Fruit fly (Drosophila melanogaster) whole organism, embryonic: ENCODE measurements around the gene CG32647.

ENCODE experiments used
- Abd-B ChIP-seq: fragments of 200-800 bp; sonication (Bioruptor generic); optimal IDR thresholded peaks from 2 replicates; lab custom pipeline; 2018; ENCODE audit warnings: missing biosample characterization, mild to moderate bottlenecking, missing genetic modification characterization, moderate library complexity
- Aef1 ChIP-seq: fragments of 200-800 bp; sonication (Bioruptor generic); IDR thresholded peaks from 3 replicates; pipeline ENCODE4 v1.3.6; 2022; ENCODE audit warnings: missing biosample characterization, missing genetic modification characterization
- C15 ChIP-seq: fragments of 200-800 bp; sonication (Bioruptor generic); IDR thresholded peaks from 3 replicates; pipeline ENCODE4 v1.3.6; 2022; ENCODE audit warnings: missing biosample characterization, missing genetic modification characterization
- CG11456 ChIP-seq: fragments of 200-800 bp; sonication (Bioruptor generic); IDR thresholded peaks from 3 replicates; pipeline ENCODE4 v1.3.6; 2022; ENCODE audit warnings: missing biosample characterization, missing genetic modification characterization
- CG11504 ChIP-seq: fragments of 200-800 bp; sonication (Bioruptor generic); optimal IDR thresholded peaks from 3 replicates; lab custom pipeline; 2019; ENCODE audit warnings: missing biosample characterization, mild to moderate bottlenecking, missing genetic modification characterization, moderate library complexity
- CG11560 ChIP-seq: fragments of 200-800 bp; sonication (Bioruptor generic); IDR thresholded peaks from 3 replicates; pipeline ENCODE4 v1.3.6; 2022; ENCODE audit warnings: missing biosample characterization, missing genetic modification characterization
- CG14667 ChIP-seq: fragments of 200-800 bp; sonication (Bioruptor generic); IDR thresholded peaks from 2 replicates; pipeline ENCODE4 v1.3.6; 2022; ENCODE audit warnings: missing biosample characterization, missing genetic modification characterization
- CG15514 ChIP-seq: fragments of 200-800 bp; sonication (Bioruptor generic); optimal IDR thresholded peaks from 3 replicates; lab custom pipeline; 2017; ENCODE audit warnings: missing biosample characterization, missing genetic modification characterization, mild to moderate bottlenecking, moderate library complexity, missing genetic modification reagents
- CG15601 ChIP-seq: fragments of 200-800 bp; sonication (Bioruptor generic); optimal IDR thresholded peaks from 3 replicates; lab custom pipeline; 2019; ENCODE audit warnings: missing biosample characterization, mild to moderate bottlenecking, missing genetic modification characterization, moderate library complexity
- CG1603 ChIP-seq: fragments of 200-800 bp; sonication (Bioruptor generic); optimal IDR thresholded peaks from 2 replicates; lab custom pipeline; 2019; ENCODE audit warnings: missing biosample characterization, mild to moderate bottlenecking, missing genetic modification characterization, moderate library complexity
- CG17359 ChIP-seq: fragments of 200-800 bp; sonication (Bioruptor generic); optimal IDR thresholded peaks from 3 replicates; lab custom pipeline; 2018; ENCODE audit warnings: missing biosample characterization, mild to moderate bottlenecking, missing genetic modification characterization, moderate library complexity
- CG31224 ChIP-seq: fragments of 200-800 bp; sonication (Bioruptor generic); IDR thresholded peaks from 2 replicates; pipeline ENCODE4 v1.3.6; 2022; ENCODE audit warnings: missing biosample characterization, missing genetic modification characterization
- CG4282 ChIP-seq: fragments of 200-800 bp; sonication (Bioruptor generic); optimal IDR thresholded peaks from 2 replicates; lab custom pipeline; 2016; ENCODE audit warnings: missing biosample characterization, missing genetic modification characterization
- CG4360 ChIP-seq: fragments of 200-800 bp; sonication (Bioruptor generic); IDR thresholded peaks from 2 replicates; pipeline ENCODE4 v1.3.6; 2022; ENCODE audit warnings: missing biosample characterization, missing genetic modification characterization
- CG5180 ChIP-seq: fragments of 200-800 bp; sonication (Bioruptor generic); optimal IDR thresholded peaks from 3 replicates; lab custom pipeline; 2017; ENCODE audit warnings: missing biosample characterization, missing genetic modification characterization, mild to moderate bottlenecking, moderate library complexity, missing genetic modification reagents
- CG6272 ChIP-seq: fragments of 200-800 bp; sonication (Bioruptor generic); IDR thresholded peaks from 2 replicates; pipeline ENCODE4 v1.3.6; 2022; ENCODE audit warnings: missing biosample characterization, missing genetic modification characterization
- CG6689 ChIP-seq: fragments of 200-800 bp; sonication (Bioruptor generic); IDR thresholded peaks from 2 replicates; pipeline ENCODE4 v1.3.6; 2022; ENCODE audit warnings: missing biosample characterization, missing genetic modification characterization
- CG9437 ChIP-seq: fragments of 200-800 bp; sonication (Bioruptor generic); optimal IDR thresholded peaks from 2 replicates; lab custom pipeline; 2018; ENCODE audit warnings: missing biosample characterization, mild to moderate bottlenecking, missing genetic modification characterization
- Dfd ChIP-seq, 2 experiments: fragments of >200 bp; optimal IDR thresholded peaks; 2 replicates each; lab custom pipeline; 2017; ENCODE audit warnings: missing biosample characterization in 2 of 2, missing genetic modification characterization in 2 of 2
- Eip74EF ChIP-seq, 2 experiments: fragments of 200-800 bp in 1 of 2; fragments of >200 bp in 1 of 2; sonication (Bioruptor generic) in 1 of 2; optimal IDR thresholded peaks; 2 replicates each; lab custom pipeline; 2017 to 2019; ENCODE audit warnings: missing biosample characterization in 2 of 2, missing genetic modification characterization in 2 of 2, mild to moderate bottlenecking in 1 of 2, moderate library complexity in 1 of 2
- GATAe ChIP-seq: fragments of 200-800 bp; sonication (Bioruptor generic); conservative IDR thresholded peaks from 2 replicates; pipeline ENCODE4 v1.3.6; 2022; ENCODE audit warnings: missing biosample characterization, missing genetic modification characterization
- Gsc ChIP-seq: fragments of 200-800 bp; sonication (Bioruptor generic); IDR thresholded peaks from 2 replicates; pipeline ENCODE4 v1.3.6; 2022; ENCODE audit warnings: missing biosample characterization, missing genetic modification characterization
- HLH3B ChIP-seq: fragments of 200-800 bp; sonication (Bioruptor generic); IDR thresholded peaks from 2 replicates; pipeline ENCODE4 v1.3.6; 2022; ENCODE audit warnings: missing biosample characterization, missing genetic modification characterization
- Hr3 ChIP-seq: fragments of 200-800 bp; sonication (Bioruptor generic); optimal IDR thresholded peaks from 3 replicates; lab custom pipeline; 2016; ENCODE audit warnings: missing biosample characterization, missing genetic modification characterization
- ash1 ChIP-seq: fragments of 200-800 bp; sonication (Bioruptor generic); optimal IDR thresholded peaks from 2 replicates; lab custom pipeline; 2018; ENCODE audit warnings: missing biosample characterization, mild to moderate bottlenecking, missing genetic modification characterization
- cato ChIP-seq: fragments of 200-800 bp; sonication (Bioruptor generic); optimal IDR thresholded peaks from 2 replicates; lab custom pipeline; 2016; ENCODE audit warnings: missing biosample characterization, missing genetic modification characterization, borderline replicate concordance
- chinmo ChIP-seq: fragments of 200-800 bp; sonication (Bioruptor generic); IDR thresholded peaks from 4 replicates; pipeline ENCODE4 v1.3.6; 2022; ENCODE audit warnings: missing biosample characterization, missing genetic modification characterization; ENCODE audit not compliant: partially characterized antibody
- dysf ChIP-seq: fragments of 200-800 bp; sonication (Bioruptor generic); IDR thresholded peaks from 3 replicates; pipeline ENCODE4 v1.3.6; 2022; ENCODE audit warnings: missing biosample characterization, missing genetic modification characterization
- exex ChIP-seq: fragments of 200-800 bp; sonication (Bioruptor generic); optimal IDR thresholded peaks from 4 replicates; lab custom pipeline; 2018; ENCODE audit warnings: missing biosample characterization, mild to moderate bottlenecking, missing genetic modification characterization, moderate library complexity
- fd3F ChIP-seq: fragments of 200-800 bp; sonication (Bioruptor generic); optimal IDR thresholded peaks from 2 replicates; lab custom pipeline; 2018; ENCODE audit warnings: missing biosample characterization, mild to moderate bottlenecking, missing genetic modification characterization, moderate library complexity
- inv ChIP-seq: fragments of 200-800 bp; sonication (Bioruptor generic); IDR thresholded peaks from 2 replicates; pipeline ENCODE4 v1.3.6; 2022; ENCODE audit warnings: missing biosample characterization, missing genetic modification characterization; ENCODE audit not compliant: partially characterized antibody
- lbe ChIP-seq: fragments of 200-800 bp; sonication (Bioruptor generic); optimal IDR thresholded peaks from 2 replicates; lab custom pipeline; 2016; ENCODE audit warnings: missing biosample characterization, mild to moderate bottlenecking, missing genetic modification characterization
- mirr ChIP-seq: fragments of 200-800 bp; sonication (Bioruptor generic); optimal IDR thresholded peaks from 3 replicates; lab custom pipeline; 2018; ENCODE audit warnings: missing biosample characterization, mild to moderate bottlenecking, missing genetic modification characterization
- row ChIP-seq: fragments of 200-800 bp; sonication (Bioruptor generic); IDR thresholded peaks from 3 replicates; pipeline ENCODE4 v1.3.6; 2022; ENCODE audit warnings: missing biosample characterization, missing genetic modification characterization
- sd ChIP-seq: fragments of 200-800 bp; sonication (Bioruptor generic); optimal IDR thresholded peaks from 3 replicates; lab custom pipeline; 2018; ENCODE audit warnings: missing biosample characterization, mild to moderate bottlenecking, missing genetic modification characterization, moderate library complexity
- sens ChIP-seq: fragments of 200-800 bp; sonication (Bioruptor generic); peaks from one replicate; lab custom pipeline; 2016; ENCODE audit warnings: missing biosample characterization, missing genetic modification characterization
- ttk ChIP-seq: fragments of 200-800 bp; sonication (Bioruptor generic); IDR thresholded peaks from 2 replicates; pipeline ENCODE4 v2.1.2; 2022; ENCODE audit warnings: missing biosample characterization, missing genetic modification characterization

CG32647 gene

dm6 chrX:12733770-12734189, 51.0 kb downstream of the CG32647 start (continued):
- TF ChIP-seq CG11560 (tag; lab: Robert Waterston, UW) (no peak), row (peak; percentile 8; the same call in 1 of the 3 replicates), ash1 (GFP tag; lab: Kevin White, UChicago) (peak; percentile 10), mirr (GFP tag; lab: Kevin White, UChicago) (peak; percentile 55), Eip74EF (GFP tag; optimal IDR thresholded peaks at IDR 0.05; lab: Kevin White, UChicago) (no peak)
- TF ChIP-seq, all 482 proteins: peak for 23

dm6 chrX:12732486-12732885, 52.3 kb downstream of the CG32647 start:
- TF ChIP-seq sd (tag; lab: Kevin White, UChicago) (peak; percentile 26), CG31224 (GFP tag; lab: Robert Waterston, UW) (no peak), GATAe (GFP tag; lab: Robert Waterston, UW) (peak; percentile 53), exex (peak; percentile 55), ttk (no peak), CG6272 (GFP tag; lab: Robert Waterston, UW) (no peak), CG6689 (GFP tag; lab: Robert Waterston, UW) (no peak), sens (GFP tag; lab: Kevin White, UChicago) (no peak), chinmo (GFP tag; lab: Robert Waterston, UW) (0 out of 4 replicates have a peak, but pooled peaks have one; percentile 30), lbe (peak; percentile 6), CG17359 (tag; lab: Kevin White, UChicago) (peak; percentile 22), Abd-B (no peak)

- no peak for TF ChIP-seq cato (GFP tag; lab: Kevin White, UChicago)
- no peak for TF ChIP-seq Hr3 (GFP tag; lab: Kevin White, UChicago)
- peak in 1 of 2 experiments; percentile 84 for TF ChIP-seq Dfd (GFP tag; optimal IDR thresholded peaks at IDR 0.05; lab: Kevin White, UChicago)
- peak; percentile 94 for TF ChIP-seq CG4360
- TF ChIP-seq CG11456 = no peak
- no peak for TF ChIP-seq fd3F (GFP tag; lab: Kevin White, UChicago)
- no peak for TF ChIP-seq CG9437 (GFP tag; lab: Kevin White, UChicago)
- TF ChIP-seq CG4282 (GFP tag; lab: Kevin White, UChicago) = no peak
- no peak for TF ChIP-seq C15 (GFP tag; lab: Robert Waterston, UW)
- no peak for TF ChIP-seq HLH3B (GFP tag; lab: Robert Waterston, UW)
- TF ChIP-seq inv = no peak
- peak; percentile 66 for TF ChIP-seq CG11504 (tag; lab: Kevin White, UChicago)
- TF ChIP-seq CG1603 (tag; lab: Kevin White, UChicago) = no peak
- no peak for TF ChIP-seq CG15601 (tag; lab: Kevin White, UChicago)
- no peak for TF ChIP-seq dysf
- no peak for TF ChIP-seq Gsc (GFP tag; lab: Robert Waterston, UW)
- TF ChIP-seq CG15514 (GFP tag; lab: Kevin White, UChicago) = no peak
- no peak for TF ChIP-seq CG14667 (GFP tag; lab: Robert Waterston, UW)
- peak; percentile 70 for TF ChIP-seq CG5180 (GFP tag; lab: Kevin White, UChicago)
- TF ChIP-seq Aef1 (GFP tag; lab: Robert Waterston, UW) = no peak
Measured at dm6 chrX:12731077-12731476, 53.7 kb downstream of the CG32647 start.
